Worm (Caenorhabditis elegans) whole organism, L3 larva: ENCODE results near the gene daf-4.

ENCODE experiments used
- R02D3.7 ChIP-seq: fragments of 150-350 bp; optimal IDR thresholded peaks from 2 replicates; lab custom pipeline; 2014; ENCODE audit warnings: missing biosample characterization, missing genetic modification characterization
- ZK546.5 ChIP-seq: sonication (generic microtip); optimal IDR thresholded peaks from 2 replicates; lab custom pipeline; 2017; ENCODE audit warnings: missing biosample characterization, missing genetic modification characterization
- aly-2 ChIP-seq: fragments of 150-350 bp; optimal IDR thresholded peaks from 2 replicates; lab custom pipeline; 2014; ENCODE audit warnings: missing biosample characterization, missing genetic modification characterization
- ama-1 ChIP-seq: fragments of 150-350 bp; optimal IDR thresholded peaks from 2 replicates; lab custom pipeline; 2018
- ceh-16 ChIP-seq: sonication (generic microtip); optimal IDR thresholded peaks from 2 replicates; lab custom pipeline; 2017; ENCODE audit warnings: missing biosample characterization, missing genetic modification characterization
- ceh-28 ChIP-seq: fragments of 150-350 bp; optimal IDR thresholded peaks from 2 replicates; lab custom pipeline; 2014; ENCODE audit warnings: missing biosample characterization, missing genetic modification reagents, missing genetic modification characterization
- ceh-9 ChIP-seq: sonication (generic microtip); optimal IDR thresholded peaks from 2 replicates; lab custom pipeline; 2018; ENCODE audit warnings: missing biosample characterization, missing genetic modification characterization
- egl-27 ChIP-seq: sonication (generic microtip); optimal IDR thresholded peaks from 4 replicates; lab custom pipeline; 2017; ENCODE audit warnings: missing biosample characterization, missing genetic modification reagents, missing genetic modification characterization
- egl-5 ChIP-seq: fragments of 150-350 bp; optimal IDR thresholded peaks from 2 replicates; lab custom pipeline; 2017; ENCODE audit warnings: missing biosample characterization, missing genetic modification reagents, missing genetic modification characterization, inconsistent platforms
- elt-1 ChIP-seq: fragments of 150-350 bp; optimal IDR thresholded peaks from 2 replicates; lab custom pipeline; 2014; ENCODE audit warnings: missing biosample characterization, missing genetic modification characterization
- elt-2 ChIP-seq: sonication (generic microtip); optimal IDR thresholded peaks from 2 replicates; lab custom pipeline; 2016; ENCODE audit warnings: missing genetic modification reagents, mild to moderate bottlenecking, missing genetic modification characterization, missing compliant biosample characterization
- elt-3 ChIP-seq, 3 experiments: fragments of 150-350 bp in 1 of 3; sonication (generic microtip) in 2 of 3; optimal IDR thresholded peaks; 2 replicates in 2 of 3; 4 replicates in 1 of 3; lab custom pipeline; 2014 to 2017; ENCODE audit warnings: missing biosample characterization in 3 of 3, missing genetic modification characterization in 3 of 3
- eor-1 ChIP-seq, 2 experiments: fragments of 150-350 bp; optimal IDR thresholded peaks; 2 replicates each; lab custom pipeline; 2014 to 2018; ENCODE audit warnings: missing biosample characterization in 2 of 2, missing genetic modification characterization in 2 of 2
- fkh-10 ChIP-seq: sonication (generic microtip); optimal IDR thresholded peaks from 2 replicates; lab custom pipeline; 2017; ENCODE audit warnings: missing biosample characterization, missing genetic modification reagents, missing genetic modification characterization
- fkh-2 ChIP-seq: fragments of 150-350 bp; optimal IDR thresholded peaks from 2 replicates; lab custom pipeline; 2014; ENCODE audit warnings: missing biosample characterization, missing genetic modification reagents, missing genetic modification characterization
- fos-1 ChIP-seq: fragments of 150-350 bp; optimal IDR thresholded peaks from 2 replicates; lab custom pipeline; 2014; ENCODE audit warnings: missing biosample characterization, missing genetic modification characterization
- hmg-11 ChIP-seq: sonication (generic microtip); optimal IDR thresholded peaks from 2 replicates; lab custom pipeline; 2016; ENCODE audit warnings: missing genetic modification characterization, missing compliant biosample characterization
- jun-1 ChIP-seq: fragments of 150-350 bp; optimal IDR thresholded peaks from 2 replicates; lab custom pipeline; 2014; ENCODE audit warnings: missing biosample characterization, missing genetic modification reagents, missing genetic modification characterization
- lin-15B ChIP-seq: fragments of 150-350 bp; optimal IDR thresholded peaks from 2 replicates; lab custom pipeline; 2014; ENCODE audit warnings: missing biosample characterization, missing genetic modification characterization
- lin-39 ChIP-seq: fragments of 150-350 bp; optimal IDR thresholded peaks from 2 replicates; lab custom pipeline; 2018; ENCODE audit warnings: missing biosample characterization, missing genetic modification reagents, missing genetic modification characterization
- lsy-12 ChIP-seq: sonication (generic microtip); optimal IDR thresholded peaks from 2 replicates; lab custom pipeline; 2016; ENCODE audit warnings: mild to moderate bottlenecking, missing genetic modification characterization, missing compliant biosample characterization
- mml-1 ChIP-seq: fragments of 150-350 bp; sonication (generic microtip); optimal IDR thresholded peaks from 3 replicates; lab custom pipeline; 2014; ENCODE audit warnings: missing biosample characterization, missing genetic modification characterization
- nfya-1 ChIP-seq: sonication (generic microtip); optimal IDR thresholded peaks from 2 replicates; lab custom pipeline; 2017; ENCODE audit warnings: missing genetic modification characterization, mild to moderate bottlenecking, missing compliant biosample characterization, antibody characterized with exemption, moderate library complexity; ENCODE audit not compliant: insufficient read depth
- nhr-11 ChIP-seq: fragments of 150-350 bp; optimal IDR thresholded peaks from 2 replicates; lab custom pipeline; 2014; ENCODE audit warnings: missing biosample characterization, missing genetic modification characterization
- nhr-12 ChIP-seq: fragments of 150-350 bp; optimal IDR thresholded peaks from 2 replicates; lab custom pipeline; 2014; ENCODE audit warnings: missing biosample characterization, missing genetic modification characterization
- nhr-237 ChIP-seq: fragments of 150-350 bp; optimal IDR thresholded peaks from 2 replicates; lab custom pipeline; 2014; ENCODE audit warnings: missing biosample characterization, missing genetic modification characterization
- nhr-25 ChIP-seq: sonication (generic microtip); optimal IDR thresholded peaks from 2 replicates; lab custom pipeline; 2017; ENCODE audit warnings: missing biosample characterization, missing genetic modification characterization
- nhr-28 ChIP-seq: fragments of 150-350 bp; optimal IDR thresholded peaks from 2 replicates; lab custom pipeline; 2014; ENCODE audit warnings: missing biosample characterization, missing genetic modification characterization
- nhr-43 ChIP-seq: sonication (generic microtip); optimal IDR thresholded peaks from 2 replicates; lab custom pipeline; 2016; ENCODE audit warnings: mild to moderate bottlenecking, missing genetic modification characterization, missing compliant biosample characterization; ENCODE audit not compliant: poor library complexity, severe bottlenecking
- nhr-67 ChIP-seq: fragments of 150-350 bp; optimal IDR thresholded peaks from 2 replicates; lab custom pipeline; 2014; ENCODE audit warnings: missing biosample characterization, missing genetic modification characterization
- nhr-76 ChIP-seq: fragments of 150-350 bp; sonication (generic microtip); optimal IDR thresholded peaks from 5 replicates; lab custom pipeline; 2014; ENCODE audit warnings: missing biosample characterization, missing genetic modification characterization
- nhr-77 ChIP-seq: fragments of 150-350 bp; optimal IDR thresholded peaks from 2 replicates; lab custom pipeline; 2014; ENCODE audit warnings: missing biosample characterization, missing genetic modification characterization
- pha-4 ChIP-seq: fragments of 150-350 bp; optimal IDR thresholded peaks from 2 replicates; lab custom pipeline; 2014; ENCODE audit warnings: missing biosample characterization, missing genetic modification reagents, missing genetic modification characterization
- sea-2 ChIP-seq: fragments of 150-350 bp; sonication (generic microtip); optimal IDR thresholded peaks from 4 replicates; lab custom pipeline; 2014; ENCODE audit warnings: missing biosample characterization, missing genetic modification reagents, missing genetic modification characterization
- snpc-4 ChIP-seq: fragments of 150-350 bp; optimal IDR thresholded peaks from 2 replicates; lab custom pipeline; 2014; ENCODE audit warnings: missing biosample characterization, missing genetic modification characterization
- tbx-2 ChIP-seq: sonication (generic microtip); optimal IDR thresholded peaks from 2 replicates; lab custom pipeline; 2016; ENCODE audit warnings: mild to moderate bottlenecking, missing genetic modification characterization, missing compliant biosample characterization
- unc-39 ChIP-seq: sonication (generic microtip); optimal IDR thresholded peaks from 4 replicates; lab custom pipeline; 2017; ENCODE audit warnings: missing biosample characterization, missing genetic modification characterization
- unc-62 ChIP-seq: fragments of 150-350 bp; sonication (generic microtip); optimal IDR thresholded peaks from 4 replicates; lab custom pipeline; 2014; ENCODE audit warnings: missing biosample characterization, missing genetic modification reagents, missing genetic modification characterization
- zag-1 ChIP-seq: fragments of 150-350 bp; optimal IDR thresholded peaks from 2 replicates; lab custom pipeline; 2014; ENCODE audit warnings: missing biosample characterization, missing genetic modification characterization
- ztf-4 ChIP-seq: fragments of 150-350 bp; optimal IDR thresholded peaks from 2 replicates; lab custom pipeline; 2014; ENCODE audit warnings: missing biosample characterization, missing genetic modification characterization

Gene daf-4

ce11 chrIII:5665278-5665677 is 40.3 kb downstream of the daf-4 start:
- peak; percentile 86 for TF ChIP-seq pha-4 (tag; lab: Kevin White, UChicago)
- peak; percentile 58 for TF ChIP-seq nhr-25
- TF ChIP-seq ama-1 (lab: Kevin White, UChicago), result no peak

- TF ChIP-seq nhr-11 (no peak), ztf-4 (tag; lab: Kevin White, UChicago) (no peak), fos-1 (no peak), nhr-12 (tag; lab: Kevin White, UChicago) (no peak), nhr-43 (tag; lab: Kevin White, UChicago) (no peak), zag-1 (tag; lab: Kevin White, UChicago) (no peak), lin-15B (tag; lab: Kevin White, UChicago) (no peak)
Observed at ce11 chrIII:5665710-5666109, 40.8 kb downstream of the daf-4 start.

- no peak for TF ChIP-seq lin-39 (tag; lab: Kevin White, UChicago)
- no peak for TF ChIP-seq fos-1
- no peak for TF ChIP-seq tbx-2
- TF ChIP-seq pha-4 (tag; lab: Kevin White, UChicago), result peak; percentile 37
- TF ChIP-seq ztf-4 (tag; lab: Kevin White, UChicago), result no peak
- no peak for TF ChIP-seq unc-62 (GFP tag; lab: Kevin White, UChicago)
- no peak for TF ChIP-seq elt-3 (tag; optimal IDR thresholded peaks at IDR 0.05; lab: Kevin White, UChicago)
- no peak for TF ChIP-seq snpc-4
- TF ChIP-seq elt-2 (tag; lab: Kevin White, UChicago), result peak; percentile 3
- no peak for TF ChIP-seq mml-1
- TF ChIP-seq egl-5 (tag; lab: Kevin White, UChicago), result no peak
- no peak for TF ChIP-seq nhr-67 (tag; lab: Kevin White, UChicago)
- no peak for TF ChIP-seq nhr-43 (tag; lab: Kevin White, UChicago)
- TF ChIP-seq egl-27 (tag; lab: Kevin White, UChicago), result no peak
- TF ChIP-seq nhr-76, result no peak
- TF ChIP-seq ceh-28, result no peak
- TF ChIP-seq nhr-237 (tag; lab: Kevin White, UChicago), result no peak
- no peak for TF ChIP-seq fkh-2 (tag; lab: Kevin White, UChicago)
- peak; percentile 12 for TF ChIP-seq nfya-1
- TF ChIP-seq nhr-25, result peak; percentile 76
- TF ChIP-seq fkh-10, result no peak
- no peak for TF ChIP-seq eor-1 (tag; optimal IDR thresholded peaks at IDR 0.05; lab: Kevin White, UChicago)
- no peak for TF ChIP-seq nhr-77 (tag; lab: Kevin White, UChicago)
- TF ChIP-seq nhr-28, result no peak
- TF ChIP-seq ama-1 (lab: Kevin White, UChicago), result no peak
- no peak for TF ChIP-seq unc-39 (tag; lab: Kevin White, UChicago)
- TF ChIP-seq sea-2, result no peak
- no peak for TF ChIP-seq ceh-9 (tag; lab: Kevin White, UChicago)
- no peak for TF ChIP-seq aly-2 (tag; lab: Kevin White, UChicago)
- peak; percentile 22 for TF ChIP-seq elt-1 (tag; lab: Kevin White, UChicago)
- peak; percentile 19 for TF ChIP-seq hmg-11 (tag; lab: Kevin White, UChicago)
- no peak for TF ChIP-seq lsy-12 (tag; lab: Kevin White, UChicago)
- no peak for TF ChIP-seq jun-1
- no peak for TF ChIP-seq lin-15B (tag; lab: Kevin White, UChicago)
- no peak for TF ChIP-seq R02D3.7
- TF ChIP-seq ceh-16, result no peak
- TF ChIP-seq ZK546.5, result no peak
- TF ChIP-seq nhr-12 (tag; lab: Kevin White, UChicago), result no peak
- TF ChIP-seq zag-1 (tag; lab: Kevin White, UChicago), result no peak
- TF ChIP-seq, all 47 proteins: peak for 6
Observed at ce11 chrIII:5667952-5668489, 43.1 kb downstream of the daf-4 start.
